Fruit fly (Drosophila melanogaster) whole organism, embryonic: ENCODE measurements around the gene Dnaaf4.
A peak's percentile ranks its signal among the peaks of the same experiment; 100 is the strongest.

Source experiments
- BtbVII ChIP-seq: fragments of 200-800 bp; sonication (Bioruptor generic); optimal IDR thresholded peaks from 3 replicates; lab custom pipeline; 2017; ENCODE audit warnings: missing biosample characterization, mild to moderate bottlenecking, missing genetic modification characterization
- Bteb2 ChIP-seq: fragments of 200-800 bp; sonication (Bioruptor generic); optimal IDR thresholded peaks from 2 replicates; lab custom pipeline; 2016; ENCODE audit warnings: missing biosample characterization, missing genetic modification characterization
- CG10267 ChIP-seq: fragments of 200-800 bp; sonication (Bioruptor generic); optimal IDR thresholded peaks from 2 replicates; lab custom pipeline; 2018; ENCODE audit warnings: missing biosample characterization, mild to moderate bottlenecking, missing genetic modification characterization, moderate library complexity
- CG10462 ChIP-seq: fragments of 200-800 bp; sonication (Bioruptor generic); optimal IDR thresholded peaks from 2 replicates; lab custom pipeline; 2016; ENCODE audit warnings: missing biosample characterization, missing genetic modification characterization
- CG10959 ChIP-seq: fragments of 200-800 bp; sonication (Bioruptor generic); IDR thresholded peaks from 2 replicates; pipeline ENCODE4 v1.3.6; 2022; ENCODE audit warnings: missing biosample characterization, missing genetic modification characterization
- CG11696 ChIP-seq: fragments of 200-800 bp; sonication (Bioruptor generic); IDR thresholded peaks from 2 replicates; pipeline ENCODE4 v1.3.6; 2022; ENCODE audit warnings: missing biosample characterization, missing genetic modification characterization
- CG11723 ChIP-seq: fragments of 200-800 bp; sonication (Bioruptor generic); optimal IDR thresholded peaks from 2 replicates; lab custom pipeline; 2017; ENCODE audit warnings: missing biosample characterization, mild to moderate bottlenecking, missing genetic modification characterization
- CG12219 ChIP-seq: fragments of 200-800 bp; sonication (Bioruptor generic); optimal IDR thresholded peaks from 3 replicates; lab custom pipeline; 2018; ENCODE audit warnings: missing biosample characterization, mild to moderate bottlenecking, missing genetic modification characterization
- CG14441 ChIP-seq: fragments of 200-800 bp; sonication (Bioruptor generic); IDR thresholded peaks from 2 replicates; pipeline ENCODE4 v1.3.6; 2022; ENCODE audit warnings: missing biosample characterization, missing genetic modification characterization
- CG14860 ChIP-seq: fragments of 200-800 bp; sonication (Bioruptor generic); IDR thresholded peaks from 3 replicates; pipeline ENCODE4 v1.3.6; 2022; ENCODE audit warnings: missing biosample characterization, missing genetic modification characterization; ENCODE audit not compliant: partially characterized antibody
- CG17802 ChIP-seq: fragments of 200-800 bp; sonication (Bioruptor generic); optimal IDR thresholded peaks from 2 replicates; lab custom pipeline; 2018; ENCODE audit warnings: missing biosample characterization, mild to moderate bottlenecking, missing genetic modification characterization, moderate library complexity
- CG18599 ChIP-seq: fragments of 200-800 bp; sonication (Bioruptor generic); optimal IDR thresholded peaks from 3 replicates; lab custom pipeline; 2017; ENCODE audit warnings: missing biosample characterization, missing genetic modification characterization, mild to moderate bottlenecking, moderate library complexity, missing genetic modification reagents
- CG32772 ChIP-seq: fragments of 200-800 bp; sonication (Bioruptor generic); IDR thresholded peaks from 2 replicates; pipeline ENCODE4 v1.3.6; 2022; ENCODE audit warnings: missing biosample characterization, missing genetic modification characterization
- CG34224 ChIP-seq: fragments of 200-800 bp; sonication (Bioruptor generic); IDR thresholded peaks from 3 replicates; pipeline ENCODE4 v1.3.6; 2022; ENCODE audit warnings: missing biosample characterization, missing genetic modification characterization; ENCODE audit not compliant: partially characterized antibody
- CG3726 ChIP-seq: fragments of 200-800 bp; sonication (Bioruptor generic); IDR thresholded peaks from 3 replicates; pipeline ENCODE4, ENCODE4 v1.3.6; 2022; ENCODE audit warnings: missing biosample characterization, missing genetic modification characterization
- CG6791 ChIP-seq: fragments of 200-800 bp; sonication (Bioruptor generic); IDR thresholded peaks from 3 replicates; pipeline ENCODE4 v1.3.6; 2022; ENCODE audit warnings: missing biosample characterization, missing genetic modification characterization; ENCODE audit not compliant: partially characterized antibody
- CG7963 ChIP-seq: fragments of 200-800 bp; sonication (Bioruptor generic); IDR thresholded peaks from 3 replicates; pipeline ENCODE4 v1.3.6; 2022; ENCODE audit warnings: missing biosample characterization, missing genetic modification characterization; ENCODE audit not compliant: partially characterized antibody
- CG9437 ChIP-seq: fragments of 200-800 bp; sonication (Bioruptor generic); optimal IDR thresholded peaks from 2 replicates; lab custom pipeline; 2018; ENCODE audit warnings: missing biosample characterization, mild to moderate bottlenecking, missing genetic modification characterization
- CG9817 ChIP-seq: fragments of 200-800 bp; sonication (Bioruptor generic); optimal IDR thresholded peaks from 2 replicates; lab custom pipeline; 2018; ENCODE audit warnings: missing biosample characterization, mild to moderate bottlenecking, missing genetic modification characterization, moderate library complexity
- D ChIP-seq, 2 experiments: fragments of 200-800 bp in 1 of 2; fragments of >200 bp in 1 of 2; sonication (Bioruptor generic) in 1 of 2; optimal IDR thresholded peaks; 2 replicates in 1 of 2; 3 replicates in 1 of 2; lab custom pipeline; 2017; ENCODE audit warnings: mild to moderate bottlenecking in 1 of 2, missing biosample characterization in 1 of 2, missing genetic modification characterization in 1 of 2, missing genetic modification reagents in 1 of 2
- Dp ChIP-seq: fragments of 200-800 bp; sonication (Bioruptor generic); optimal IDR thresholded peaks from 2 replicates; lab custom pipeline; 2018; ENCODE audit warnings: missing biosample characterization, mild to moderate bottlenecking, missing genetic modification characterization, moderate library complexity
- Dref ChIP-seq: fragments of 200-800 bp; sonication (Bioruptor generic); IDR thresholded peaks from 2 replicates; pipeline ENCODE4 v1.3.6; 2022; ENCODE audit warnings: missing biosample characterization, missing genetic modification characterization
- Drgx ChIP-seq: fragments of 200-800 bp; sonication (Bioruptor generic); IDR thresholded peaks from 2 replicates; pipeline ENCODE4 v1.3.6; 2022; ENCODE audit warnings: missing biosample characterization, missing genetic modification characterization
- H15 ChIP-seq: fragments of 200-800 bp; sonication (Bioruptor generic); IDR thresholded peaks from 3 replicates; pipeline ENCODE4 v1.3.6; 2022; ENCODE audit warnings: missing biosample characterization, missing genetic modification characterization
- MBD-R2 ChIP-seq: fragments of 200-800 bp; sonication (Bioruptor generic); IDR thresholded peaks from 2 replicates; pipeline ENCODE4 v1.3.6; 2022; ENCODE audit warnings: missing biosample characterization, missing genetic modification characterization
- Mes4 ChIP-seq: fragments of 200-800 bp; sonication (Bioruptor generic); optimal IDR thresholded peaks from 2 replicates; lab custom pipeline; 2016; ENCODE audit warnings: missing biosample characterization, missing genetic modification characterization
- Neu2 ChIP-seq: fragments of 200-800 bp; sonication (Bioruptor generic); optimal IDR thresholded peaks from 3 replicates; lab custom pipeline; 2016; ENCODE audit warnings: missing biosample characterization, missing genetic modification characterization, borderline replicate concordance
- Ptx1 ChIP-seq: fragments of 200-800 bp; sonication (Bioruptor generic); IDR thresholded peaks from 2 replicates; pipeline ENCODE4 v1.3.6; 2022; ENCODE audit warnings: missing biosample characterization, missing genetic modification characterization
- Scr ChIP-seq: fragments of 200-800 bp; sonication (Bioruptor generic); IDR thresholded peaks from 2 replicates; pipeline ENCODE4 v1.3.6; 2022; ENCODE audit warnings: missing biosample characterization, missing genetic modification characterization; ENCODE audit not compliant: partially characterized antibody
- Sry-δ ChIP-seq: fragments of 200-800 bp; sonication (Bioruptor generic); optimal IDR thresholded peaks from 2 replicates; lab custom pipeline; 2016; ENCODE audit warnings: missing biosample characterization, missing genetic modification characterization
- Tbp ChIP-seq: fragments of >200 bp; optimal IDR thresholded peaks from 2 replicates; lab custom pipeline; 2018; ENCODE audit warnings: missing biosample characterization, missing genetic modification characterization
- Xbp1 ChIP-seq: fragments of 200-800 bp; sonication (Bioruptor generic); optimal IDR thresholded peaks from 3 replicates; lab custom pipeline; 2016; ENCODE audit warnings: missing biosample characterization, mild to moderate bottlenecking, missing genetic modification characterization
- amos ChIP-seq: fragments of 200-800 bp; sonication (Bioruptor generic); IDR thresholded peaks from 2 replicates; pipeline ENCODE4 v1.3.6; 2022; ENCODE audit warnings: missing biosample characterization, missing genetic modification characterization; ENCODE audit not compliant: partially characterized antibody
- btn ChIP-seq: fragments of 200-800 bp; sonication (Bioruptor generic); optimal IDR thresholded peaks from 2 replicates; lab custom pipeline; 2016; ENCODE audit warnings: missing biosample characterization, missing genetic modification characterization
- cato ChIP-seq: fragments of 200-800 bp; sonication (Bioruptor generic); optimal IDR thresholded peaks from 2 replicates; lab custom pipeline; 2016; ENCODE audit warnings: missing biosample characterization, missing genetic modification characterization, borderline replicate concordance
- en ChIP-seq: fragments of 200-800 bp; sonication (Bioruptor generic); optimal IDR thresholded peaks from 2 replicates; lab custom pipeline; 2016; ENCODE audit warnings: missing biosample characterization, missing genetic modification characterization
- esg ChIP-seq: fragments of 200-800 bp; sonication (Bioruptor generic); conservative IDR thresholded peaks from 2 replicates; pipeline ENCODE4 v1.3.6; 2022; ENCODE audit warnings: missing biosample characterization, missing genetic modification characterization
- exex ChIP-seq: fragments of 200-800 bp; sonication (Bioruptor generic); optimal IDR thresholded peaks from 4 replicates; lab custom pipeline; 2018; ENCODE audit warnings: missing biosample characterization, mild to moderate bottlenecking, missing genetic modification characterization, moderate library complexity
- h ChIP-seq: fragments of >200 bp; optimal IDR thresholded peaks from 2 replicates; lab custom pipeline; 2017
- inv ChIP-seq: fragments of 200-800 bp; sonication (Bioruptor generic); IDR thresholded peaks from 2 replicates; pipeline ENCODE4 v1.3.6; 2022; ENCODE audit warnings: missing biosample characterization, missing genetic modification characterization; ENCODE audit not compliant: partially characterized antibody
- lab ChIP-seq: fragments of 200-800 bp; sonication (Bioruptor generic); optimal IDR thresholded peaks from 3 replicates; lab custom pipeline; 2017; ENCODE audit warnings: missing biosample characterization, missing genetic modification characterization, mild to moderate bottlenecking, moderate library complexity, missing genetic modification reagents
- nerfin-2 ChIP-seq: fragments of 200-800 bp; sonication (Bioruptor generic); IDR thresholded peaks from 2 replicates; pipeline ENCODE4 v1.3.6; 2022; ENCODE audit warnings: missing biosample characterization, missing genetic modification characterization; ENCODE audit not compliant: partially characterized antibody
- phol ChIP-seq: fragments of 200-800 bp; sonication (Bioruptor generic); optimal IDR thresholded peaks from 3 replicates; lab custom pipeline; 2018; ENCODE audit warnings: missing biosample characterization, mild to moderate bottlenecking, missing genetic modification characterization, moderate library complexity
- run ChIP-seq: fragments of 200-800 bp; sonication (Bioruptor generic); optimal IDR thresholded peaks from 3 replicates; lab custom pipeline; 2018; ENCODE audit warnings: missing biosample characterization, mild to moderate bottlenecking, missing genetic modification characterization
- sna ChIP-seq: fragments of 200-800 bp; sonication (Bioruptor generic); IDR thresholded peaks from 2 replicates; pipeline ENCODE4 v1.3.6; 2022; ENCODE audit warnings: missing biosample characterization, missing genetic modification characterization; ENCODE audit not compliant: partially characterized antibody
- stwl ChIP-seq: fragments of 200-800 bp; sonication (Bioruptor generic); optimal IDR thresholded peaks from 3 replicates; lab custom pipeline; 2018; ENCODE audit warnings: missing biosample characterization, mild to moderate bottlenecking, missing genetic modification characterization, moderate library complexity
- usp ChIP-seq: fragments of >200 bp; optimal IDR thresholded peaks from 2 replicates; lab custom pipeline; 2017; ENCODE audit warnings: missing biosample characterization, missing genetic modification characterization
- zen2 ChIP-seq: fragments of 200-800 bp; sonication (Bioruptor generic); IDR thresholded peaks from 3 replicates; pipeline ENCODE4 v1.3.6; 2022; ENCODE audit warnings: missing biosample characterization, missing genetic modification characterization; ENCODE audit not compliant: partially characterized antibody

Dnaaf4 gene

dm6 chr2L:11119966-11120517, 1.5 kb downstream of the Dnaaf4 start, which contains the start of gene CG6230:
TSS of gene CG6230 (minus strand) at chr2L:11120319.
- no peak for TF ChIP-seq CG9437 (GFP tag; lab: Kevin White, UChicago)
- peak; percentile 73 for TF ChIP-seq CG34224 (GFP tag; lab: Robert Waterston, UW)
- TF ChIP-seq CG18599 (GFP tag; lab: Kevin White, UChicago): no peak
- TF ChIP-seq nerfin-2 (GFP tag; lab: Robert Waterston, UW): peak; percentile 70
- TF ChIP-seq Neu2 (GFP tag; lab: Kevin White, UChicago): no peak
- TF ChIP-seq Xbp1 (GFP tag; lab: Kevin White, UChicago): no peak
- no peak for TF ChIP-seq run (tag; lab: Kevin White, UChicago)
- no peak for TF ChIP-seq CG9817 (tag; lab: Kevin White, UChicago)
- TF ChIP-seq H15 (GFP tag; lab: Robert Waterston, UW): no peak
- no peak for TF ChIP-seq D (optimal IDR thresholded peaks at IDR 0.05; lab: Kevin White, UChicago)
- TF ChIP-seq D (GFP tag; optimal IDR thresholded peaks at IDR 0.05; lab: Kevin White, UChicago): no peak
- peak; percentile 26; the same call in 1 of the 3 replicates for TF ChIP-seq CG14860 (GFP tag; lab: Robert Waterston, UW)
- TF ChIP-seq btn: no peak
- TF ChIP-seq CG14441 (GFP tag; lab: Robert Waterston, UW): no peak
- no peak for TF ChIP-seq cato (GFP tag; lab: Kevin White, UChicago)
- TF ChIP-seq CG3726: no peak
- no peak for TF ChIP-seq Bteb2
- peak; percentile 71 for TF ChIP-seq amos (GFP tag; lab: Robert Waterston, UW)
- TF ChIP-seq CG10462 (GFP tag; lab: Kevin White, UChicago): no peak
- peak; percentile 14 for TF ChIP-seq phol (tag; lab: Kevin White, UChicago)
- peak; percentile 60 for TF ChIP-seq sna
- no peak for TF ChIP-seq Mes4 (GFP tag; lab: Kevin White, UChicago)
- TF ChIP-seq exex (tag; lab: Kevin White, UChicago): no peak
- peak; percentile 61 for TF ChIP-seq Sry-δ (GFP tag; lab: Kevin White, UChicago)
- TF ChIP-seq CG10267: peak; percentile 92
- TF ChIP-seq zen2: peak; percentile 72; the same call in 2 of the 3 replicates
- no peak for TF ChIP-seq Drgx (GFP tag; lab: Robert Waterston, UW)
- no peak for TF ChIP-seq CG17802 (tag; lab: Kevin White, UChicago)
- no peak for TF ChIP-seq lab (GFP tag; lab: Kevin White, UChicago)
- no peak for TF ChIP-seq esg (GFP tag; lab: Robert Waterston, UW)
- TF ChIP-seq CG6791 (GFP tag; lab: Robert Waterston, UW): peak; percentile 68; the same call in 2 of the 3 replicates
- peak; percentile 40 for TF ChIP-seq stwl (tag; lab: Kevin White, UChicago)
- no peak for TF ChIP-seq CG12219 (GFP tag; lab: Kevin White, UChicago)
- TF ChIP-seq en: no peak
- TF ChIP-seq Dp: peak; percentile 84
- TF ChIP-seq Scr: peak; percentile 70
- no peak for TF ChIP-seq usp (GFP tag; lab: Kevin White, UChicago)
- peak; percentile 86 for TF ChIP-seq Dref (GFP tag; lab: Robert Waterston, UW)
- TF ChIP-seq BtbVII: no peak
- no peak for TF ChIP-seq CG11696 (GFP tag; lab: Robert Waterston, UW)
- TF ChIP-seq CG11723 (GFP tag; lab: Kevin White, UChicago): no peak
- TF ChIP-seq Tbp (GFP tag; lab: Kevin White, UChicago): no peak
- TF ChIP-seq CG10959: no peak
- 0 out of 2 replicates have a peak, but pooled peaks have one; percentile 34 for TF ChIP-seq inv (GFP tag; lab: Robert Waterston, UW)
- peak; percentile 88 for TF ChIP-seq MBD-R2
- no peak for TF ChIP-seq h (lab: Kevin White, UChicago)
- TF ChIP-seq Ptx1: no peak
- peak; percentile 11; the same call in 1 of the 3 replicates for TF ChIP-seq CG7963 (GFP tag; lab: Robert Waterston, UW)
- no peak for TF ChIP-seq CG32772
